Worm (Caenorhabditis elegans): Measurements from ENCODE around the gene F23H12.10.

DNA sequence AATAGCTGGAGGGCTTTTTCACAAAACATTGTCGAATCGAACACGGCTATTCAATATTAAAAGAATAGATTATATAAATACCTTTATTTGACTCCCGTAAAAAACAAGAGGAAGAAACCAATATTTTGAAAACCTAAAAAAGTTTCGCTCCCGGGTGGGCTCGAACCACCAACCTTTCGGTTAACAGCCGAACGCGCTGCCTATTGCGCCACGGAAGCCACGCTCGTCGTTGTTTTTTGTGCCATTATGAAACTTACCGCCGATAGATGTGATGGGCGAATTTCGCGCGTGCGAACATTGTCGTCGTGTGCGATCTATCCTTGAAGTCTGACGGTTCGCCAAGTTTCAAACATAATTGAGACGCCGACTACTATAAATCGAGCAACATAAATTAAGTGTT, 42.2 kb downstream of the F23H12.10 start:
- TF ChIP-seq lin-32 (GFP tag; optimal IDR thresholded peaks at IDR 0.05) (no peak), pha-4 (tag; optimal IDR thresholded peaks at IDR 0.05) (no peak), unc-39 (tag; optimal IDR thresholded peaks at IDR 0.05) (no peak), ztf-11 (tag; optimal IDR thresholded peaks at IDR 0.05) (no peak), elt-1 (tag; optimal IDR thresholded peaks at IDR 0.05; ENCODE audit: borderline replicate concordance, insufficient read depth) (no peak), flh-1 (GFP tag; optimal IDR thresholded peaks at IDR 0.05) (no peak), elt-3 (tag; optimal IDR thresholded peaks at IDR 0.05) (no peak)

Data from whole organism, mixed stage, embryonic.